Fruit fly (Drosophila melanogaster) whole organism, embryonic: ENCODE data around the gene CG2003.

ENCODE experiments used
- CG3407 ChIP-seq: fragments of 200-800 bp; sonication (Bioruptor generic); optimal IDR thresholded peaks from 2 replicates; lab custom pipeline; 2018; ENCODE audit warnings: missing biosample characterization, mild to moderate bottlenecking, missing genetic modification characterization
- Dip2 ChIP-seq: fragments of 200-800 bp; sonication (Bioruptor generic); IDR thresholded peaks from 2 replicates; pipeline ENCODE4 v1.3.6; 2022; ENCODE audit warnings: missing biosample characterization, missing genetic modification characterization
- Hand ChIP-seq: fragments of 200-800 bp; sonication (Bioruptor generic); optimal IDR thresholded peaks from 2 replicates; lab custom pipeline; 2017; ENCODE audit warnings: mild to moderate bottlenecking, missing biosample characterization, missing genetic modification reagents, missing genetic modification characterization
- NfI ChIP-seq: fragments of 200-800 bp; sonication (Bioruptor generic); optimal IDR thresholded peaks from 3 replicates; lab custom pipeline; 2018; ENCODE audit warnings: missing biosample characterization, mild to moderate bottlenecking, missing genetic modification characterization, moderate library complexity
- Sox102F ChIP-seq: fragments of 200-800 bp; sonication (Bioruptor generic); optimal IDR thresholded peaks from 2 replicates; lab custom pipeline; 2018; ENCODE audit warnings: missing biosample characterization, mild to moderate bottlenecking, missing genetic modification characterization, moderate library complexity
- ap ChIP-seq: fragments of 200-800 bp; sonication (Bioruptor generic); IDR thresholded peaks from 2 replicates; pipeline ENCODE4 v1.3.6; 2022; ENCODE audit warnings: missing biosample characterization, missing genetic modification characterization
- cato ChIP-seq: fragments of 200-800 bp; sonication (Bioruptor generic); optimal IDR thresholded peaks from 2 replicates; lab custom pipeline; 2016; ENCODE audit warnings: missing biosample characterization, missing genetic modification characterization, borderline replicate concordance
- exex ChIP-seq: fragments of 200-800 bp; sonication (Bioruptor generic); optimal IDR thresholded peaks from 4 replicates; lab custom pipeline; 2018; ENCODE audit warnings: missing biosample characterization, mild to moderate bottlenecking, missing genetic modification characterization, moderate library complexity
- sens-2 ChIP-seq: fragments of 200-800 bp; sonication (Bioruptor generic); IDR thresholded peaks from 2 replicates; pipeline ENCODE4 v1.3.6; 2022; ENCODE audit warnings: missing biosample characterization, missing genetic modification characterization
- stc ChIP-seq: fragments of 200-800 bp; sonication (Bioruptor generic); IDR thresholded peaks from 2 replicates; pipeline ENCODE4 v1.3.6; 2022; ENCODE audit warnings: missing biosample characterization, missing genetic modification characterization

DNA sequence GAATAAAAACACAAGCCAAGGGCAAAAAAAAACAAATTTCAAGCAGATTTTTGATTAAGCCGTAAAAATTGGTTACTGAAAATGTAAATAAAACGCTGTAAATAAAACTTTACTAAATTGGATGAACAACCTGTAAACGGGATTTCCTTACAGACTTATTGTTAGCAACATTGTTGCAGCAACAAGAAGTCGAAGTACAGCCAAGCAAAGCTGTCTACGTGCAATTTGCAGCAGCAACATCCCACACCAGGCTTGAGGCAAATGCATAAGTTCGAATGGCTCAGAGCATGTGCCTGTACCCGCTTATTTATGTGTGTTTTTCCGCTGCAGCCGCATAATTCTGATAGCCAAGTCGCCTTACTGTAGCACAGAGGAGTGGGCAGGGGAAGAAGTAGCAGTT is 38.3 kb upstream of the CG2003 start:
- TF ChIP-seq cato (GFP tag; lab: Kevin White, UChicago) (no peak), Dip2 (no peak), stc (GFP tag; lab: Robert Waterston, UW) (no peak), CG3407 (GFP tag; lab: Kevin White, UChicago) (no peak), sens-2 (GFP tag; lab: Robert Waterston, UW) (no peak), Hand (GFP tag; lab: Kevin White, UChicago) (no peak), Sox102F (no peak), ap (GFP tag; lab: Robert Waterston, UW) (no peak), NfI (GFP tag; lab: Kevin White, UChicago) (no peak), exex (no peak)
